Worm (Caenorhabditis elegans): ENCODE data around the gene srbc-21.
"Not testable (repeated sequence)": the region's sequence is repeated elsewhere in the genome, so short reads cannot be mapped to it uniquely, and the experiment has no call there.

Gene srbc-21

DNA sequence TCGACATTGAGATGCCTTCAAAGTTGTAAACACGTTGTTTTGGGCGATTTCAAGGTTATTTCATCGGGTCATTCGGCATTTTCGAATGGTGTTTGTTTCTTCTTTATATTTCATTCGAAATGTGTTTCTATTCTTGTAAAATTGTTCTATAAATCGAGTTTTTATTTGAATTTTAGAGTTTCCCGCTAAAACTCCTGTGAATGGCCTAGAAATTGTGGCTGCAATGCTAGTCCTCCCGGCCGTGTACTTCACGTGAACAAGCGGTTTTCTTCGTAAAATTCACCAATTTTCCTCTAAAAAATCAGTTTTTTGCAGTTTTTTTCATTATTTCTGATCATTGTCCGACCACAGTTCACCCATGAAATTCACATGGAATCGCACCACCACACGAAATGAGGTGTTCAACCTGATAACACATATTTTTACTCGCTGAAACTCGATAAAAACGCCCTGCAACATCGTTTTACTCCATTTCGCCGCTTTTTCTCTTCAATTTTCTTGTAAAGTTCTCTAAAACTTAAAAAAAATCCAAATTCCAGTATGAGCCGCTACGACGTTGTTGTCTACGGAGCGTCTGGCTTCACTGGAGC lies 28.2 kb upstream of the srbc-21 start, which contains the start of gene ldp-1:
ldp-1 (plus strand) TSS at position 540 of the 590 bp plus-strand sequence.
- TF ChIP-seq cog-1 (tag; optimal IDR thresholded peaks at IDR 0.05) (peak; percentile 49), flt-1 (GFP tag; IDR thresholded peaks at IDR 0.05) (peak; percentile 22; the same call in 1 of the 2 replicates), med-1 (GFP tag; optimal IDR thresholded peaks at IDR 0.05; ENCODE audit: insufficient read depth) (no peak), ref-1 (GFP tag; conservative IDR thresholded peaks at IDR 0.05) (no peak), ztf-23 (GFP tag; IDR thresholded peaks at IDR 0.05) (no peak), klf-2 (GFP tag; conservative IDR thresholded peaks at IDR 0.05) (no peak), T22C8.4 (GFP tag; IDR thresholded peaks at IDR 0.05) (0 out of 2 replicates have a peak, but pooled peaks have one; percentile 3), ztf-29 (GFP tag; IDR thresholded peaks at IDR 0.05) (no peak), tab-1 (GFP tag; IDR thresholded peaks at IDR 0.05) (no peak)

DNA sequence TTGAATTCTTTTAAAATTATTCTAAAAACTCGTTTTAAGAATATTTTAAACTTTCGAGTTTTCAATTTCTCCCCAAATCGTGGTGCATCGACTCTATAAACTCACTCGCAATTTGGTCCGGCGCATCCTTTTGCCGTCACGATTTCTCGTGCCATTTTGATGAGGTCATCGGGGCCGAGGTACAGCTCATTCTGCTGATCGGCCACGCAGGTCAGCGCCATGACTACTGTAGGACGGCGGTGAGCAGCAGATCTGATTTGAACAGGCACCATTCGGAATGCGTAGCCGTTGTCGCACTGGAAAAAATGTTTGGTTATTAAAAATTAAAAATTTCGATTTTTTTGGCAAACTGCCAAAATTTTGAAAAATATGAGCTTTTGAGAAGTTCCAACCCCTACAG lies 22.7 kb upstream of the srbc-21 start:
- no peak for TF ChIP-seq tab-1 (GFP tag; IDR thresholded peaks at IDR 0.05)
- 0 out of 2 replicates have a peak, but pooled peaks have one; percentile 17 for TF ChIP-seq ztf-23 (GFP tag; IDR thresholded peaks at IDR 0.05)
- TF ChIP-seq klf-2 (GFP tag; conservative IDR thresholded peaks at IDR 0.05), result no peak
- no peak for TF ChIP-seq cog-1 (tag; optimal IDR thresholded peaks at IDR 0.05)
- TF ChIP-seq med-1 (GFP tag; optimal IDR thresholded peaks at IDR 0.05; ENCODE audit: insufficient read depth), result no peak
- no peak for TF ChIP-seq T22C8.4 (GFP tag; IDR thresholded peaks at IDR 0.05)
- no peak for TF ChIP-seq ztf-29 (GFP tag; IDR thresholded peaks at IDR 0.05)
- TF ChIP-seq flt-1 (GFP tag; IDR thresholded peaks at IDR 0.05), result no peak

- no peak for TF ChIP-seq ref-1 (GFP tag; conservative IDR thresholded peaks at IDR 0.05)
- TF ChIP-seq cog-1 (tag; optimal IDR thresholded peaks at IDR 0.05), result no peak
- TF ChIP-seq T22C8.4 (GFP tag; IDR thresholded peaks at IDR 0.05), result no peak
- no peak for TF ChIP-seq tab-1 (GFP tag; IDR thresholded peaks at IDR 0.05)
- TF ChIP-seq klf-2 (GFP tag; conservative IDR thresholded peaks at IDR 0.05), result no peak
- TF ChIP-seq ztf-29 (GFP tag; IDR thresholded peaks at IDR 0.05), result no peak
- no peak for TF ChIP-seq ztf-23 (GFP tag; IDR thresholded peaks at IDR 0.05)
- no peak for TF ChIP-seq med-1 (GFP tag; optimal IDR thresholded peaks at IDR 0.05; ENCODE audit: insufficient read depth)
- TF ChIP-seq flt-1 (GFP tag; IDR thresholded peaks at IDR 0.05), result no peak
These were observed 21.8 kb upstream of the srbc-21 start for ce11 chrV:2133512-2133911.

- TF ChIP-seq klf-2 (GFP tag; conservative IDR thresholded peaks at IDR 0.05), result no peak
- TF ChIP-seq flt-1 (GFP tag; IDR thresholded peaks at IDR 0.05), result no peak
- no peak for TF ChIP-seq ztf-23 (GFP tag; IDR thresholded peaks at IDR 0.05)
- TF ChIP-seq ztf-29 (GFP tag; IDR thresholded peaks at IDR 0.05), result no peak
- no peak for TF ChIP-seq med-1 (GFP tag; optimal IDR thresholded peaks at IDR 0.05; ENCODE audit: insufficient read depth)
- TF ChIP-seq T22C8.4 (GFP tag; IDR thresholded peaks at IDR 0.05), result no peak
- no peak for TF ChIP-seq ref-1 (GFP tag; conservative IDR thresholded peaks at IDR 0.05)
- TF ChIP-seq cog-1 (tag; optimal IDR thresholded peaks at IDR 0.05), result no peak
- TF ChIP-seq tab-1 (GFP tag; IDR thresholded peaks at IDR 0.05), result no peak
These were observed 21.0 kb upstream of the srbc-21 start for ce11 chrV:2134340-2134739.

DNA sequence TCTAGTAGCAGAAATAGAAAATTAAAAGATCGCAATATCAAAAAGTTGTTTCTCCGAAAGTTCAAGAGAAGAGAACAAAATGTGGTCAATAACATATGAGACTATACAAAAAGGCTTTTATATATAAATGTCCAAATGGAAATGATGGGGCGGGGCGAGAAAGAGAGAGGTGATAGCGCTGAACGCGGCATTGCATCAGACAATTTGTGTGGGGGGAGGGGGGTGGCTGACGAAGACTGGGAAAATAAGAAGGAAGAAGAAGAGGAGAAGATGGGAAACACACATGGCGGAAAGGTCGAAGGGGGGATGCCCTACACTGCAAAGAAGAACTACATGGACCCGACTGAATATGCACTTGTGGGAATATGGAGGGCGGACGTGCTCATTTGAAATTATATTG lies 20.0 kb upstream of the srbc-21 start:
- no peak for TF ChIP-seq med-1 (GFP tag; optimal IDR thresholded peaks at IDR 0.05; ENCODE audit: insufficient read depth)

DNA sequence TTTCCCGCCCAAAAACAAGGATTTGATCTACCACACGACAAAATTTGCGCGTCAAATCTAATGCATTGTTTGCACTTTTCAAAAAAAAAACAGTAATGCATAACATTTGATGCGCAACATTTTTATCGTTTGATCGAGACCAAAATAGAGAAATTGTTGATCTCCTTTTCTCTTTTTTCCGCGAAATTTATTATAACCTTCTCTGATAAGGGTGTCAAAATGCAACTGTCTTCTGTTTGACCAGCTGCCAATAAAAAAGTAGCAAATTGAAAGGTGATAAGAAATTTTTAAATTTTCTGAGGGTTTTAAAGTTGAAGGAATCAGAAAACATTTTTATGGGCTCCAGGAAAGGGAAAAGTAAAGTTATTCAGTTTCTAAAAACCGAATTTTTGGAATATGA lies 18.3 kb upstream of the srbc-21 start:
- no peak for TF ChIP-seq ref-1 (GFP tag; conservative IDR thresholded peaks at IDR 0.05)
- no peak for TF ChIP-seq med-1 (GFP tag; optimal IDR thresholded peaks at IDR 0.05; ENCODE audit: insufficient read depth)
- TF ChIP-seq tab-1 (GFP tag; IDR thresholded peaks at IDR 0.05), result no peak
- no peak for TF ChIP-seq ztf-29 (GFP tag; IDR thresholded peaks at IDR 0.05)
- TF ChIP-seq klf-2 (GFP tag; conservative IDR thresholded peaks at IDR 0.05), result no peak
- TF ChIP-seq ztf-23 (GFP tag; IDR thresholded peaks at IDR 0.05), result no peak
- TF ChIP-seq cog-1 (tag; optimal IDR thresholded peaks at IDR 0.05), result no peak
- TF ChIP-seq flt-1 (GFP tag; IDR thresholded peaks at IDR 0.05), result no peak
- TF ChIP-seq T22C8.4 (GFP tag; IDR thresholded peaks at IDR 0.05), result no peak

DNA sequence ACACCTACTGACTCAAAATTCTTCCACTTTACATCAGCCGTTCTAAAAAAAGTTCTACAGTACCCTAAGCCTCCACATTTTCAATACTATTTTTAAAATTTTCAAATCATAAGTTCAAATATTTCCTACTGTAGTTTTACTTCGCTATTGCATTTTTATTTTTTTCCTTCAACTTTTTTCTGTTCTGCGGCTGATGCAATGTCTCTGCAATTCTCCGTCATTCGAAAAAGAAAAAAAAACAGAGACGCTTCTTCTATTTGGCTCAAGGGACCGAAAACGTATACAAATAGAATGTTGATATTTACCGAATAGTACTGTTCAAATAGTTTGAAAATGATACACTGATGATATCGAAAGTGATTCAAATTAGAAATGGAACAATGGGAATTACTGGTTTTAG lies 17.0 kb upstream of the srbc-21 start:
- TF ChIP-seq klf-2 (GFP tag; conservative IDR thresholded peaks at IDR 0.05), result no peak
- TF ChIP-seq med-1 (GFP tag; optimal IDR thresholded peaks at IDR 0.05; ENCODE audit: insufficient read depth), result no peak
- no peak for TF ChIP-seq tab-1 (GFP tag; IDR thresholded peaks at IDR 0.05)
- TF ChIP-seq ref-1 (GFP tag; conservative IDR thresholded peaks at IDR 0.05), result no peak
- TF ChIP-seq ztf-23 (GFP tag; IDR thresholded peaks at IDR 0.05), result no peak
- TF ChIP-seq T22C8.4 (GFP tag; IDR thresholded peaks at IDR 0.05), result no peak
- no peak for TF ChIP-seq cog-1 (tag; optimal IDR thresholded peaks at IDR 0.05)
- no peak for TF ChIP-seq flt-1 (GFP tag; IDR thresholded peaks at IDR 0.05)
- no peak for TF ChIP-seq ztf-29 (GFP tag; IDR thresholded peaks at IDR 0.05)

DNA sequence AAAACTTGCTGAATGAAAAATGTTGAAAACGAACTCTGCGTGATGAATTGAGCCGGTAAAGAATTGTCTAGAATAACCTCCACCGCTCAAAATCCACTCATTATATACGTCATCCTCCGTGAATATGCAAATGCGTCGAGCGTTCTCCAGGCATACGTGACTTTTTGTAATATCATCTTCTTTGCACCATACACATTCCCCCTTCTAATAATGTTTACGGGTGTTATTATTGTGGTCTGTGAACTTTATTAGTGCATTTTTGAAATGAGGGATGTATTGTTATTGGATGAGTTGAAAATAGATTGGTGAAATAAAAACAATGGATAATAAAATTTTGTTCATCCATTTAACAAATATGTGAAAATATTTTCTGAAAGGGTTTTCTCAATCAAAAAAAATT lies 15.4 kb upstream of the srbc-21 start, which contains the start of gene F22F7.7:
F22F7.7 (minus strand) TSS at position 125 of the 400 bp plus-strand sequence.
- TF ChIP-seq med-1 (GFP tag; optimal IDR thresholded peaks at IDR 0.05; ENCODE audit: insufficient read depth) (no peak), T22C8.4 (GFP tag; IDR thresholded peaks at IDR 0.05) (no peak), ztf-29 (GFP tag; IDR thresholded peaks at IDR 0.05) (no peak), tab-1 (GFP tag; IDR thresholded peaks at IDR 0.05) (no peak), cog-1 (tag; optimal IDR thresholded peaks at IDR 0.05) (no peak), flt-1 (GFP tag; IDR thresholded peaks at IDR 0.05) (no peak), ztf-23 (GFP tag; IDR thresholded peaks at IDR 0.05) (no peak)

ce11 chrV:2144408-2144807 lies 10.9 kb upstream of the srbc-21 start, which contains the start of gene F22F7.12:
F22F7.12 (minus strand) TSS chrV:2144508.
- not testable (repeated sequence) for TF ChIP-seq med-1 (GFP tag; optimal IDR thresholded peaks at IDR 0.05; ENCODE audit: insufficient read depth); flt-1 (GFP tag; IDR thresholded peaks at IDR 0.05); T22C8.4 (GFP tag; IDR thresholded peaks at IDR 0.05)

ce11 chrV:2146044-2146443 lies 9.3 kb upstream of the srbc-21 start, which contains the start of gene str-52:
str-52 (minus strand) TSS chrV:2146144.
- TF ChIP-seq ztf-23 (GFP tag; IDR thresholded peaks at IDR 0.05) (no peak), flt-1 (GFP tag; IDR thresholded peaks at IDR 0.05) (no peak), T22C8.4 (GFP tag; IDR thresholded peaks at IDR 0.05) (no peak), cog-1 (tag; optimal IDR thresholded peaks at IDR 0.05) (no peak)

Measured in whole organism, midembryonic.